Fruit fly (Drosophila melanogaster): ENCODE data around the gene CG9215.

Gene CG9215

DNA sequence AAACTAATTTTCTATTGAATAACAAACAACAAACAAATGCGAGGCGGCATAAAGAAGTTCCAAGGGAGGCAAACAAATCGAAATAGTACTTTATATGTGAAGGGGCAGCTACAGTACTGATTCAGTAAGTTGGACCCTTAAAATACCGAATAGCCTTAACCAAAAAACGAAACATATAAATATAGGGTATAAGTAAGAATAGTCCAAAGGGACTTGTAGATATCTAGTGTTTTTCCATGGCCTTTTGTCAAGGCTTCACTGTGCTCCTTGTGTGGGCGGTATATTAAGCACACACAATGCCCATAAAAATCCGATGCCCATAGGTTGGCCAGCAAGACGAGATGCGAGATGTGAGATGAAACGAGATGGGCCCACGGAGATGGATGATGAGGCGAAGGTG is 50.6 kb downstream of the CG9215 start (continued):
- TF ChIP-seq chn (GFP tag; optimal IDR thresholded peaks at IDR 0.05) = no peak
- TF ChIP-seq emc (GFP tag; optimal IDR thresholded peaks at IDR 0.05) = no peak
- TF ChIP-seq Ssrp (tag; optimal IDR thresholded peaks at IDR 0.05) = peak; percentile 19
- TF ChIP-seq Stat92E (GFP tag; optimal IDR thresholded peaks at IDR 0.05) = no peak
- peak; percentile 10; the same call in 1 of the 2 replicates for TF ChIP-seq CG14667 (GFP tag; IDR thresholded peaks at IDR 0.05)
- no peak for TF ChIP-seq Neu2 (GFP tag; optimal IDR thresholded peaks at IDR 0.05; ENCODE audit: borderline replicate concordance)
- no peak for TF ChIP-seq MTF-1 (GFP tag; optimal IDR thresholded peaks at IDR 0.05; ENCODE audit: borderline replicate concordance)
- no peak for TF ChIP-seq Sin3A (optimal IDR thresholded peaks at IDR 0.05)
- TF ChIP-seq Deaf1 (tag; optimal IDR thresholded peaks at IDR 0.05) = no peak
- TF ChIP-seq Chrac-16 (GFP tag; optimal IDR thresholded peaks at IDR 0.05) = no peak
- TF ChIP-seq Ravus (GFP tag; IDR thresholded peaks at IDR 0.05) = no peak
- no peak for TF ChIP-seq wdn (GFP tag; IDR thresholded peaks at IDR 0.05)
- TF ChIP-seq maf-S (GFP tag; optimal IDR thresholded peaks at IDR 0.05) = no peak
- no peak for TF ChIP-seq eyg (GFP tag; optimal IDR thresholded peaks at IDR 0.05)
- TF ChIP-seq jing (GFP tag; optimal IDR thresholded peaks at IDR 0.05) = no peak
- TF ChIP-seq CG2116 (GFP tag; optimal IDR thresholded peaks at IDR 0.05) = no peak
- TF ChIP-seq kah (GFP tag; optimal IDR thresholded peaks at IDR 0.05) = no peak
- TF ChIP-seq HLH54F (GFP tag; optimal IDR thresholded peaks at IDR 0.05) = no peak
- peak; percentile 54; the same call in 1 of the 3 replicates for TF ChIP-seq otp (GFP tag; IDR thresholded peaks at IDR 0.05)
- TF ChIP-seq so (GFP tag; IDR thresholded peaks at IDR 0.05) = no peak
- no peak for TF ChIP-seq Lpt (GFP tag; optimal IDR thresholded peaks at IDR 0.05)
- TF ChIP-seq CG11456 (GFP tag; IDR thresholded peaks at IDR 0.05) = peak; percentile 66; the same call in 1 of the 3 replicates
- TF ChIP-seq CoRest (tag; optimal IDR thresholded peaks at IDR 0.05) = peak; percentile 37
- TF ChIP-seq gem (tag; optimal IDR thresholded peaks at IDR 0.05) = peak; percentile 62
- no peak for TF ChIP-seq CG6175 (GFP tag; IDR thresholded peaks at IDR 0.05)
- peak; percentile 9 for TF ChIP-seq CG17829 (tag; optimal IDR thresholded peaks at IDR 0.05)
- no peak for TF ChIP-seq yki (optimal IDR thresholded peaks at IDR 0.05)
- TF ChIP-seq CHES-1-like (GFP tag; optimal IDR thresholded peaks at IDR 0.05) = no peak
- TF ChIP-seq CG13424 (tag; optimal IDR thresholded peaks at IDR 0.05) = peak; percentile 44
- TF ChIP-seq tna (GFP tag; IDR thresholded peaks at IDR 0.05; ENCODE audit: partially characterized antibody) = no peak
- TF ChIP-seq C15 (GFP tag; IDR thresholded peaks at IDR 0.05) = no peak
- no peak for TF ChIP-seq CG34224 (GFP tag; IDR thresholded peaks at IDR 0.05; ENCODE audit: partially characterized antibody)
- TF ChIP-seq CG10462 (GFP tag; optimal IDR thresholded peaks at IDR 0.05) = no peak
- TF ChIP-seq chinmo (GFP tag; IDR thresholded peaks at IDR 0.05; ENCODE audit: partially characterized antibody) = no peak
- TF ChIP-seq CG12236 (GFP tag; optimal IDR thresholded peaks at IDR 0.05) = no peak
- TF ChIP-seq hkb (optimal IDR thresholded peaks at IDR 0.05) = no peak
- peak; percentile 52 for TF ChIP-seq hkb (GFP tag; IDR thresholded peaks at IDR 0.05)
- TF ChIP-seq Doc3 (GFP tag; IDR thresholded peaks at IDR 0.05; ENCODE audit: partially characterized antibody) = no peak
- peak; percentile 51; the same call in 2 of the 4 replicates for TF ChIP-seq Gug (GFP tag; IDR thresholded peaks at IDR 0.05)
- TF ChIP-seq CG3281 (GFP tag; optimal IDR thresholded peaks at IDR 0.05) = peak; percentile 17
- TF ChIP-seq pho (GFP tag; optimal IDR thresholded peaks at IDR 0.05) = no peak
- no peak for TF ChIP-seq nerfin-1 (tag; optimal IDR thresholded peaks at IDR 0.05)
- TF ChIP-seq Rx (GFP tag; IDR thresholded peaks at IDR 0.05) = 0 out of 2 replicates have a peak, but pooled peaks have one; percentile 13
- TF ChIP-seq BEAF-32 (GFP tag; optimal IDR thresholded peaks at IDR 0.05) = no peak
- TF ChIP-seq Atf6 (GFP tag; IDR thresholded peaks at IDR 0.05) = no peak
- no peak for TF ChIP-seq dmrt11E (tag; optimal IDR thresholded peaks at IDR 0.05)
- no peak for TF ChIP-seq zen (tag; optimal IDR thresholded peaks at IDR 0.05)
- TF ChIP-seq CG9609 (GFP tag; optimal IDR thresholded peaks at IDR 0.05) = no peak
- no peak for TF ChIP-seq jumu (GFP tag; optimal IDR thresholded peaks at IDR 0.05)
- no peak for TF ChIP-seq CG15073 (GFP tag; optimal IDR thresholded peaks at IDR 0.05)
- no peak for TF ChIP-seq B-H1 (GFP tag; IDR thresholded peaks at IDR 0.05)
- no peak for TF ChIP-seq CG11247 (GFP tag; IDR thresholded peaks at IDR 0.05)
- no peak for TF ChIP-seq NK7.1 (GFP tag; optimal IDR thresholded peaks at IDR 0.05)

Data from whole organism, embryonic.